ENCODE assay signal across 2 worm cellular contexts in genomic region chrX:13368283-13368682, ce11.
TF ChIP-seq lines count a peak whose summit lies in the region.

No protein-coding gene starts in this region.

TF ChIP-seq in whole organism, L1 larva, 84 proteins besides CTCF, POLR2A, EP300 and RAD21 (continued from another document):
- no peak for TF ChIP-seq ceh-88 (GFP tag; IDR thresholded peaks at IDR 0.05; lab: Robert Waterston, UW)
- TF ChIP-seq ceh-82 (tag; optimal IDR thresholded peaks at IDR 0.05; lab: Kevin White, UChicago), result no peak
- TF ChIP-seq lir-3 (tag; optimal IDR thresholded peaks at IDR 0.05; lab: Kevin White, UChicago; ENCODE audit: poor library complexity), result no peak
- TF ChIP-seq lin-35 (GFP tag; optimal IDR thresholded peaks at IDR 0.05; lab: Kevin White, UChicago), result peak in 1 of 2 experiments; percentile 14
- TF ChIP-seq skn-1 (tag; optimal IDR thresholded peaks at IDR 0.05; lab: Kevin White, UChicago), result no peak
- peak; percentile 57 for TF ChIP-seq elt-2 (tag; optimal IDR thresholded peaks at IDR 0.05; lab: Kevin White, UChicago)
- TF ChIP-seq fkh-4 (tag; optimal IDR thresholded peaks at IDR 0.05; lab: Kevin White, UChicago; ENCODE audit: borderline replicate concordance), result no peak
- no peak for TF ChIP-seq nhr-11 (tag; optimal IDR thresholded peaks at IDR 0.05; lab: Kevin White, UChicago)

TF ChIP-seq in whole organism, L3 larva, 47 proteins besides CTCF, POLR2A, EP300 and RAD21 (continued from another document):
- no peak for TF ChIP-seq nhr-11 (tag; optimal IDR thresholded peaks at IDR 0.05; lab: Kevin White, UChicago)
- no peak for TF ChIP-seq egl-27 (tag; optimal IDR thresholded peaks at IDR 0.05; lab: Kevin White, UChicago)
- TF ChIP-seq nhr-77 (tag; optimal IDR thresholded peaks at IDR 0.05; lab: Kevin White, UChicago), result no peak
